Worm (Caenorhabditis elegans) whole organism, L4 larva: ENCODE results near the gene F48F5.6.

Source experiments
- D1046.2 ChIP-seq: fragments of 200-800 bp; sonication (Bioruptor generic); IDR thresholded peaks from 2 replicates; pipeline ENCODE4 v1.3.6; 2022; ENCODE audit warnings: missing genetic modification characterization, missing compliant biosample characterization
- F10B5.3 ChIP-seq: sonication (generic microtip); optimal IDR thresholded peaks from 2 replicates; lab custom pipeline; 2016; ENCODE audit warnings: mild to moderate bottlenecking, missing genetic modification characterization, missing compliant biosample characterization
- F26F4.8 ChIP-seq: fragments of 200-800 bp; sonication (Bioruptor generic); conservative IDR thresholded peaks from 2 replicates; pipeline ENCODE4 v1.3.6; 2022; ENCODE audit warnings: missing genetic modification characterization, missing compliant biosample characterization
- F49E8.2 ChIP-seq: sonication (generic microtip); optimal IDR thresholded peaks from 2 replicates; lab custom pipeline; 2016; ENCODE audit warnings: missing compliant biosample characterization, mild to moderate bottlenecking, missing genetic modification characterization, borderline replicate concordance
- T26A8.4 ChIP-seq: fragments of 200-800 bp; sonication (Bioruptor generic); IDR thresholded peaks from 2 replicates; pipeline ENCODE4 v1.3.6; 2022; ENCODE audit warnings: missing genetic modification characterization, missing compliant biosample characterization
- Y5F2A.4 ChIP-seq: fragments of 200-800 bp; sonication (Bioruptor generic); optimal IDR thresholded peaks from 2 replicates; lab custom pipeline; 2018; ENCODE audit warnings: mild to moderate bottlenecking, missing genetic modification characterization, missing compliant biosample characterization
- Y75B8A.6 ChIP-seq: fragments of 200-800 bp; sonication (Bioruptor generic); IDR thresholded peaks from 2 replicates; pipeline ENCODE4 v1.3.6; 2022; ENCODE audit warnings: missing genetic modification reagents, missing genetic modification characterization, missing compliant biosample characterization
- ZK337.2 ChIP-seq: fragments of 200-800 bp; sonication (Bioruptor generic); IDR thresholded peaks from 2 replicates; pipeline ENCODE4 v1.3.6; 2022; ENCODE audit warnings: missing genetic modification reagents, missing genetic modification characterization, missing compliant biosample characterization
- ZK546.5 ChIP-seq, 2 experiments: sonication (generic microtip); optimal IDR thresholded peaks; 2 replicates each; lab custom pipeline; 2017; ENCODE audit warnings: missing biosample characterization in 2 of 2, missing genetic modification characterization in 2 of 2
- aha-1 ChIP-seq: fragments of 150-350 bp; peaks from one replicate; lab custom pipeline; 2014; ENCODE audit warnings: missing biosample characterization, missing genetic modification characterization
- aly-2 ChIP-seq: sonication (generic microtip); optimal IDR thresholded peaks from 2 replicates; lab custom pipeline; 2018; ENCODE audit warnings: missing biosample characterization, missing genetic modification characterization
- attf-4 ChIP-seq: sonication (generic microtip); optimal IDR thresholded peaks from 3 replicates; lab custom pipeline; 2017; ENCODE audit warnings: missing biosample characterization, missing genetic modification characterization
- ceh-20 ChIP-seq: fragments of 200-800 bp; sonication (Bioruptor generic); IDR thresholded peaks from 2 replicates; pipeline ENCODE4 v1.3.6; 2022; ENCODE audit warnings: missing genetic modification reagents, missing genetic modification characterization, missing compliant biosample characterization
- ceh-82 ChIP-seq: sonication (generic microtip); optimal IDR thresholded peaks from 2 replicates; lab custom pipeline; 2017; ENCODE audit warnings: missing biosample characterization, missing genetic modification characterization
- cey-2 ChIP-seq: sonication (generic microtip); optimal IDR thresholded peaks from 3 replicates; lab custom pipeline; 2017; ENCODE audit warnings: missing genetic modification characterization, mild to moderate bottlenecking, missing compliant biosample characterization, antibody characterized with exemption, borderline replicate concordance; ENCODE audit not compliant: insufficient read depth
- daf-12 ChIP-seq: fragments of 150-350 bp; optimal IDR thresholded peaks from 2 replicates; lab custom pipeline; 2014; ENCODE audit warnings: missing biosample characterization, missing genetic modification reagents, missing genetic modification characterization
- daf-16 ChIP-seq, 3 experiments: sonication (generic microtip); optimal IDR thresholded peaks; 2 replicates each; lab custom pipeline; 2016 to 2017; ENCODE audit warnings: missing genetic modification characterization in 3 of 3, missing genetic modification reagents in 3 of 3, mild to moderate bottlenecking in 2 of 3, missing compliant biosample characterization in 2 of 3, missing biosample characterization in 1 of 3, moderate library complexity in 1 of 3
- daf-19 ChIP-seq: fragments of 200-800 bp; sonication (Bioruptor generic); conservative IDR thresholded peaks from 2 replicates; pipeline ENCODE4 v1.3.6; 2022; ENCODE audit warnings: missing genetic modification characterization, missing compliant biosample characterization
- dmd-6 ChIP-seq: fragments of 200-800 bp; sonication (Bioruptor generic); IDR thresholded peaks from 2 replicates; pipeline ENCODE4 v1.3.6; 2022; ENCODE audit warnings: missing genetic modification reagents, missing genetic modification characterization, missing compliant biosample characterization
- dmd-8 ChIP-seq: fragments of 200-800 bp; sonication (Bioruptor generic); IDR thresholded peaks from 2 replicates; pipeline ENCODE4 v1.3.6; 2022; ENCODE audit warnings: missing genetic modification characterization, missing compliant biosample characterization
- duxl-1 ChIP-seq: sonication (generic microtip); optimal IDR thresholded peaks from 2 replicates; lab custom pipeline; 2016; ENCODE audit warnings: mild to moderate bottlenecking, missing genetic modification characterization, moderate library complexity, missing compliant biosample characterization; ENCODE audit not compliant: poor library complexity
- dve-1 ChIP-seq: sonication (generic microtip); optimal IDR thresholded peaks from 2 replicates; lab custom pipeline; 2017; ENCODE audit warnings: antibody characterized with exemption, mild to moderate bottlenecking, missing genetic modification characterization, missing compliant biosample characterization; ENCODE audit not compliant: insufficient read depth
- egl-43 ChIP-seq: fragments of 200-800 bp; sonication (Bioruptor generic); IDR thresholded peaks from 2 replicates; pipeline ENCODE4 v1.3.6; 2022; ENCODE audit warnings: missing genetic modification reagents, missing genetic modification characterization, missing compliant biosample characterization
- hif-1 ChIP-seq, 2 experiments: sonication (generic microtip); optimal IDR thresholded peaks; 2 replicates each; lab custom pipeline; 2016 to 2017; ENCODE audit warnings: missing compliant biosample characterization in 2 of 2, missing genetic modification characterization in 2 of 2, missing genetic modification reagents in 2 of 2, missing genotype in 2 of 2, mild to moderate bottlenecking in 1 of 2
- hlh-11 ChIP-seq: fragments of 200-800 bp; sonication (Bioruptor generic); optimal IDR thresholded peaks from 2 replicates; lab custom pipeline; 2018; ENCODE audit warnings: mild to moderate bottlenecking, missing genetic modification characterization, missing compliant biosample characterization
- hmg-1.1 ChIP-seq: fragments of 200-800 bp; sonication (Bioruptor generic); IDR thresholded peaks from 2 replicates; pipeline ENCODE4 v1.3.6; 2022; ENCODE audit warnings: missing genetic modification reagents, missing genetic modification characterization, missing compliant biosample characterization
- jun-1 ChIP-seq: fragments of 150-350 bp; optimal IDR thresholded peaks from 2 replicates; lab custom pipeline; 2014; ENCODE audit warnings: missing biosample characterization, missing genetic modification reagents, missing genetic modification characterization
- lim-7 ChIP-seq: fragments of 200-800 bp; sonication (Bioruptor generic); IDR thresholded peaks from 2 replicates; pipeline ENCODE4 v1.3.6; 2022; ENCODE audit warnings: missing genetic modification characterization, missing compliant biosample characterization
- lin-15B ChIP-seq: fragments of 150-350 bp; sonication (generic microtip); optimal IDR thresholded peaks from 3 replicates; lab custom pipeline; 2014; ENCODE audit warnings: missing biosample characterization, missing genetic modification characterization
- lin-29 ChIP-seq: fragments of 200-800 bp; sonication (Bioruptor generic); IDR thresholded peaks from 2 replicates; pipeline ENCODE4 v1.3.6; 2022; ENCODE audit warnings: missing genetic modification reagents, missing genetic modification characterization, missing compliant biosample characterization
- lin-39 ChIP-seq: fragments of 150-350 bp; optimal IDR thresholded peaks from 2 replicates; lab custom pipeline; 2014; ENCODE audit warnings: missing biosample characterization, missing genetic modification reagents, missing genetic modification characterization
- lsy-2 ChIP-seq, 2 experiments: fragments of 150-350 bp in 1 of 2; sonication (generic microtip) in 1 of 2; optimal IDR thresholded peaks; 2 replicates each; lab custom pipeline; 2014 to 2017; ENCODE audit warnings: missing biosample characterization in 2 of 2, missing genetic modification characterization in 2 of 2
- madf-5 ChIP-seq, 2 experiments: fragments of 200-800 bp; sonication (Bioruptor generic); IDR thresholded peaks; 2 replicates each; pipeline ENCODE4 v1.3.6; 2022; ENCODE audit warnings: missing compliant biosample characterization in 2 of 2, missing genetic modification characterization in 2 of 2
- madf-9 ChIP-seq: fragments of 200-800 bp; sonication (Bioruptor generic); conservative IDR thresholded peaks from 2 replicates; pipeline ENCODE4 v1.3.6; 2022; ENCODE audit warnings: missing genetic modification reagents, missing genetic modification characterization, missing compliant biosample characterization
- mep-1 ChIP-seq: fragments of 150-350 bp; sonication (generic microtip); optimal IDR thresholded peaks from 3 replicates; lab custom pipeline; 2014; ENCODE audit warnings: missing biosample characterization, missing genetic modification characterization
- nhr-10 ChIP-seq: fragments of 150-350 bp; optimal IDR thresholded peaks from 2 replicates; lab custom pipeline; 2014; ENCODE audit warnings: missing biosample characterization, missing genetic modification characterization
- nhr-102 ChIP-seq: sonication (generic microtip); optimal IDR thresholded peaks from 2 replicates; lab custom pipeline; 2016; ENCODE audit warnings: mild to moderate bottlenecking, missing genetic modification characterization, moderate library complexity, missing compliant biosample characterization
- nhr-41 ChIP-seq: fragments of 200-800 bp; sonication (Bioruptor generic); IDR thresholded peaks from 2 replicates; pipeline ENCODE4 v1.3.6; 2022; ENCODE audit warnings: missing genetic modification reagents, missing genetic modification characterization, missing compliant biosample characterization
- pha-4 ChIP-seq, 2 experiments: fragments of 150-350 bp in 1 of 2; fragments of 200-800 bp in 1 of 2; sonication (Bioruptor generic) in 1 of 2; IDR thresholded peaks in 1 of 2; optimal IDR thresholded peaks in 1 of 2; 2 replicates each; pipeline versions ENCODE4 v1.3.6 to Lab custom; 2014 to 2022; ENCODE audit warnings: missing genetic modification characterization in 2 of 2, missing genetic modification reagents in 2 of 2, missing biosample characterization in 1 of 2, missing compliant biosample characterization in 1 of 2
- php-3 ChIP-seq: fragments of 200-800 bp; sonication (Bioruptor generic); IDR thresholded peaks from 2 replicates; pipeline ENCODE4 v1.3.6; 2022; ENCODE audit warnings: missing genetic modification reagents, missing genetic modification characterization, missing compliant biosample characterization
- saeg-2 ChIP-seq: fragments of 200-800 bp; sonication (Bioruptor generic); IDR thresholded peaks from 2 replicates; pipeline ENCODE4 v1.3.6; 2022; ENCODE audit warnings: missing genetic modification reagents, missing genetic modification characterization, missing compliant biosample characterization
- snpc-1.2 ChIP-seq: fragments of 200-800 bp; sonication (Bioruptor generic); IDR thresholded peaks from 2 replicates; pipeline ENCODE4 v1.3.6; 2022; ENCODE audit warnings: missing genetic modification reagents, missing genetic modification characterization, missing compliant biosample characterization
- snpc-4 ChIP-seq: fragments of 150-350 bp; optimal IDR thresholded peaks from 2 replicates; lab custom pipeline; 2014; ENCODE audit warnings: missing biosample characterization, missing genetic modification characterization
- spr-1 ChIP-seq: sonication (generic microtip); optimal IDR thresholded peaks from 2 replicates; lab custom pipeline; 2016; ENCODE audit warnings: mild to moderate bottlenecking, missing genetic modification characterization, missing compliant biosample characterization
- tag-97 ChIP-seq: fragments of 200-800 bp; sonication (Bioruptor generic); IDR thresholded peaks from 2 replicates; pipeline ENCODE4 v1.3.6; 2022; ENCODE audit warnings: missing genetic modification characterization, missing compliant biosample characterization
- unc-39 ChIP-seq: sonication (generic microtip); optimal IDR thresholded peaks from 2 replicates; lab custom pipeline; 2017; ENCODE audit warnings: missing biosample characterization, missing genetic modification characterization
- unc-62 ChIP-seq, 3 experiments: fragments of 150-350 bp in 1 of 3; sonication (generic microtip); optimal IDR thresholded peaks in 2 of 3; peaks in 1 of 3; 1 replicate in 1 of 3; 2 replicates in 2 of 3; lab custom pipeline; 2014 to 2017; ENCODE audit warnings: missing biosample characterization in 3 of 3, missing genetic modification characterization in 3 of 3, missing genetic modification reagents in 3 of 3, missing genotype in 1 of 3
- zfp-2 ChIP-seq: sonication (generic microtip); optimal IDR thresholded peaks from 2 replicates; lab custom pipeline; 2016; ENCODE audit warnings: mild to moderate bottlenecking, missing genetic modification characterization, missing compliant biosample characterization
- zfp-3 ChIP-seq: fragments of 200-800 bp; sonication (Bioruptor generic); conservative IDR thresholded peaks from 2 replicates; pipeline ENCODE4 v1.3.6; 2022; ENCODE audit warnings: missing genetic modification reagents, missing genetic modification characterization, missing compliant biosample characterization
- zip-11 ChIP-seq: fragments of 200-800 bp; sonication (Bioruptor generic); IDR thresholded peaks from 2 replicates; pipeline ENCODE4 v1.3.6; 2022; ENCODE audit warnings: missing genetic modification characterization, missing compliant biosample characterization

The F48F5.6 gene

ce11 chrV:20413426-20413825, 39.6 kb downstream of the F48F5.6 start (continued):
- peak; percentile 13 to 52 for TF ChIP-seq hif-1 (tag; optimal IDR thresholded peaks at IDR 0.05; lab: Kevin White, UChicago)
- no peak for TF ChIP-seq hmg-1.1 (GFP tag; lab: Robert Waterston, UW)
- TF ChIP-seq daf-12 (tag; lab: Kevin White, UChicago), result no peak
- TF ChIP-seq unc-62 (GFP tag; optimal IDR thresholded peaks at IDR 0.05 in 1 of 2; lab: Kevin White, UChicago), result no peak
- TF ChIP-seq unc-62 (tag; optimal IDR thresholded peaks at IDR 0.05; lab: Kevin White, UChicago), result no peak
- no peak for TF ChIP-seq daf-19
- TF ChIP-seq saeg-2, result no peak
- TF ChIP-seq egl-43 (GFP tag; lab: Robert Waterston, UW), result no peak
- TF ChIP-seq D1046.2 (GFP tag; lab: Robert Waterston, UW), result no peak
- no peak for TF ChIP-seq aly-2 (tag; lab: Kevin White, UChicago)
- TF ChIP-seq daf-16 (GFP tag; optimal IDR thresholded peaks at IDR 0.05; lab: Kevin White, UChicago), result no peak
- peak; percentile 91 for TF ChIP-seq daf-16 (tag; optimal IDR thresholded peaks at IDR 0.05; lab: Kevin White, UChicago)
- no peak for TF ChIP-seq lin-29 (GFP tag; lab: Robert Waterston, UW)
- TF ChIP-seq attf-4 (tag; lab: Kevin White, UChicago), result no peak
- TF ChIP-seq pha-4 (GFP tag; IDR thresholded peaks at IDR 0.05; lab: Robert Waterston, UW), result no peak
- no peak for TF ChIP-seq pha-4 (tag; optimal IDR thresholded peaks at IDR 0.05; lab: Kevin White, UChicago)
- TF ChIP-seq php-3 (GFP tag; lab: Robert Waterston, UW), result peak; percentile 65
- TF ChIP-seq nhr-10 (tag; lab: Kevin White, UChicago), result no peak
- no peak for TF ChIP-seq jun-1 (tag; lab: Kevin White, UChicago)
- peak; percentile 97 for TF ChIP-seq dmd-6
- no peak for TF ChIP-seq F49E8.2 (tag; lab: Kevin White, UChicago)
- TF ChIP-seq snpc-1.2 (GFP tag; lab: Robert Waterston, UW), result no peak
- TF ChIP-seq zfp-2 (tag; lab: Kevin White, UChicago), result no peak
- no peak for TF ChIP-seq snpc-4 (tag; lab: Kevin White, UChicago)
- no peak for TF ChIP-seq unc-39
- TF ChIP-seq madf-9 (GFP tag; lab: Robert Waterston, UW), result no peak
- TF ChIP-seq F10B5.3 (tag; lab: Kevin White, UChicago), result no peak
- no peak for TF ChIP-seq F26F4.8 (GFP tag; lab: Robert Waterston, UW)
- TF ChIP-seq ceh-20 (GFP tag; lab: Robert Waterston, UW), result 0 out of 2 replicates have a peak, but pooled peaks have one; percentile 39
- no peak for TF ChIP-seq tag-97 (GFP tag; lab: Robert Waterston, UW)
- TF ChIP-seq ZK337.2 (GFP tag; lab: Robert Waterston, UW), result no peak
- TF ChIP-seq dmd-8, result no peak
- no peak for TF ChIP-seq zfp-3 (GFP tag; lab: Robert Waterston, UW)
- peak; percentile 74 for TF ChIP-seq dve-1 (tag; lab: Kevin White, UChicago)
- TF ChIP-seq ZK546.5 (tag; optimal IDR thresholded peaks at IDR 0.05; lab: Kevin White, UChicago), result no peak
- no peak for TF ChIP-seq Y75B8A.6
- TF ChIP-seq Y5F2A.4, result no peak
- TF ChIP-seq nhr-102 (tag; lab: Kevin White, UChicago), result peak; percentile 28
- 0 out of 2 replicates have a peak, but pooled peaks have one; percentile 26 for TF ChIP-seq T26A8.4 (GFP tag; lab: Robert Waterston, UW)
- TF ChIP-seq ceh-82 (tag; lab: Kevin White, UChicago), result no peak
- no peak for TF ChIP-seq nhr-41
- no peak for TF ChIP-seq mep-1
- TF ChIP-seq lin-39 (tag; lab: Kevin White, UChicago), result no peak
- TF ChIP-seq madf-5 (GFP tag; IDR thresholded peaks at IDR 0.05; lab: Robert Waterston, UW), result no peak
- TF ChIP-seq lsy-2 (tag; optimal IDR thresholded peaks at IDR 0.05; lab: Kevin White, UChicago), result peak in 1 of 2 experiments; percentile 15
- peak; percentile 90 for TF ChIP-seq hlh-11
- no peak for TF ChIP-seq zip-11 (GFP tag; lab: Robert Waterston, UW)
- no peak for TF ChIP-seq spr-1 (tag; lab: Kevin White, UChicago)
- no peak for TF ChIP-seq duxl-1 (tag; lab: Kevin White, UChicago)
- TF ChIP-seq aha-1, result peak; percentile 30
- no peak for TF ChIP-seq lin-15B
- TF ChIP-seq cey-2, result peak; percentile 33
- no peak for TF ChIP-seq lim-7 (GFP tag; lab: Robert Waterston, UW)
